Worm (Caenorhabditis elegans) whole organism, young adult: ENCODE measurements around the gene algn-2.

Experiments
- ama-1 ChIP-seq, 3 experiments: fragments of 150-350 bp in 1 of 3; sonication (generic microtip) in 2 of 3; optimal IDR thresholded peaks; 2 replicates each; lab custom pipeline; 2014 to 2018; ENCODE audit warnings: missing biosample characterization in 2 of 3, missing genetic modification characterization in 2 of 3, missing genetic modification reagents in 2 of 3
- ceh-91 ChIP-seq: fragments of 200-800 bp; sonication (Bioruptor generic); IDR thresholded peaks from 2 replicates; pipeline ENCODE4 v1.3.6; 2022; ENCODE audit warnings: missing genetic modification reagents, missing genetic modification characterization, missing compliant biosample characterization
- dpl-1 ChIP-seq: fragments of 150-350 bp; optimal IDR thresholded peaks from 2 replicates; lab custom pipeline; 2014; ENCODE audit warnings: missing biosample characterization, missing genetic modification reagents, missing genetic modification characterization
- efl-1 ChIP-seq: fragments of 150-350 bp; optimal IDR thresholded peaks from 2 replicates; lab custom pipeline; 2014; ENCODE audit warnings: missing biosample characterization, missing genetic modification reagents, missing genetic modification characterization
- lin-35 ChIP-seq, 3 experiments: fragments of 150-350 bp in 2 of 3; sonication (generic microtip) in 1 of 3; optimal IDR thresholded peaks; 2 replicates each; lab custom pipeline; 2014 to 2018; ENCODE audit warnings: missing biosample characterization in 3 of 3, missing genetic modification characterization in 3 of 3, missing genetic modification reagents in 3 of 3
- lsy-27 ChIP-seq: sonication (generic microtip); optimal IDR thresholded peaks from 2 replicates; lab custom pipeline; 2017; ENCODE audit warnings: missing genetic modification characterization, mild to moderate bottlenecking, missing compliant biosample characterization, antibody characterized with exemption, missing genotype, borderline replicate concordance; ENCODE audit not compliant: insufficient read depth
- madf-8 ChIP-seq: fragments of 200-800 bp; sonication (Bioruptor generic); conservative IDR thresholded peaks from 2 replicates; pipeline ENCODE4 v1.3.6; 2022; ENCODE audit warnings: missing genetic modification reagents, missing genetic modification characterization, missing compliant biosample characterization
- snpc-4 ChIP-seq, 5 experiments: fragments of 150-350 bp in 1 of 5; sonication (generic microtip) in 4 of 5; optimal IDR thresholded peaks; 2 replicates each; lab custom pipeline; 2014 to 2018; ENCODE audit warnings: missing genetic modification characterization in 5 of 5, missing biosample characterization in 3 of 5, antibody characterized with exemption in 2 of 5, mild to moderate bottlenecking in 2 of 5, missing compliant biosample characterization in 2 of 5, missing genotype in 2 of 5, moderate library complexity in 2 of 5, missing genetic modification reagents in 1 of 5
- unc-62 ChIP-seq: fragments of 150-350 bp; optimal IDR thresholded peaks from 2 replicates; lab custom pipeline; 2014; ENCODE audit warnings: missing biosample characterization, missing genetic modification reagents, missing genetic modification characterization
- zfh-2 ChIP-seq: fragments of 200-800 bp; sonication (Bioruptor generic); conservative IDR thresholded peaks from 2 replicates; pipeline ENCODE4 v1.3.6; 2022; ENCODE audit warnings: missing genetic modification reagents, missing genetic modification characterization, missing compliant biosample characterization

DNA sequence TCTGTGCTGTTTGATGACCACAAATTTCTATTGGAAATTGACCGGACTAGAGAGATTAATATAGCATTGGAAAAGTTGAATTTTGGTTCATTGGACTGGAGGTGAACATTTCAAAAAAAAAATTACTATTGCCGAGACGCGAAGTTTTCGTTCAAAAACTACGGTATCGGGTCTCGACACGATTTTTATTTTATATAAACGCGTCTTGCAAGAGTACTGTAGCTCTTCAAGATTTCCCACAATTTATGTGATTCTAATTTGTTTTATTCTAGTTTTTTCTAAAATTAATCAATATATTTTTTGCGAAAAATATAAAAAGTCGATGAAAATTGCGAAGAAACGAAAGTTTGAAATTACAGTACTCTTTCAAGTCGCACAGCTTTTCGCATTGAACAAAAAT is 4.4 kb upstream of the algn-2 start, which contains the start of gene F09E5.12:
- no peak for TF ChIP-seq madf-8 (GFP tag; lab: Robert Waterston, UW)
- no peak for TF ChIP-seq efl-1 (GFP tag; lab: Kevin White, UChicago)
- no peak for TF ChIP-seq snpc-4 (GFP tag; optimal IDR thresholded peaks at IDR 0.05; lab: Kevin White, UChicago)
- TF ChIP-seq snpc-4 (tag; optimal IDR thresholded peaks at IDR 0.05; lab: Kevin White, UChicago): no peak
- no peak for TF ChIP-seq lsy-27
- no peak for TF ChIP-seq dpl-1 (GFP tag; lab: Kevin White, UChicago)
- TF ChIP-seq lin-35 (GFP tag; optimal IDR thresholded peaks at IDR 0.05; lab: Kevin White, UChicago): no peak
- TF ChIP-seq ama-1 (optimal IDR thresholded peaks at IDR 0.05; lab: Kevin White, UChicago): no peak
- no peak for TF ChIP-seq ama-1 (GFP tag; optimal IDR thresholded peaks at IDR 0.05; lab: Kevin White, UChicago)
- TF ChIP-seq unc-62 (GFP tag; lab: Kevin White, UChicago): no peak
- TF ChIP-seq zfh-2: no peak
- TF ChIP-seq ceh-91: no peak
